Worm (Caenorhabditis elegans) whole organism, L1 larva: ENCODE results near the gene Y43C5B.2.

Experiments used
- C34B4.2 ChIP-seq: sonication (generic microtip); optimal IDR thresholded peaks from 2 replicates; lab custom pipeline; 2017; ENCODE audit warnings: mild to moderate bottlenecking, missing genetic modification characterization, missing compliant biosample characterization
- F16B12.6 ChIP-seq: fragments of 150-350 bp; optimal IDR thresholded peaks from 2 replicates; lab custom pipeline; 2014; ENCODE audit warnings: missing biosample characterization, missing genetic modification characterization
- aly-2 ChIP-seq: fragments of 150-350 bp; optimal IDR thresholded peaks from 2 replicates; lab custom pipeline; 2014; ENCODE audit warnings: missing biosample characterization, missing genetic modification characterization
- ama-1 ChIP-seq: fragments of 150-350 bp; optimal IDR thresholded peaks from 2 replicates; lab custom pipeline; 2014
- ceh-63 ChIP-seq: fragments of 200-800 bp; sonication (Bioruptor generic); optimal IDR thresholded peaks from 2 replicates; lab custom pipeline; 2018; ENCODE audit warnings: mild to moderate bottlenecking, missing genetic modification characterization, missing compliant biosample characterization
- ceh-8 ChIP-seq: fragments of 200-800 bp; sonication (Bioruptor generic); optimal IDR thresholded peaks from 2 replicates; lab custom pipeline; 2018; ENCODE audit warnings: mild to moderate bottlenecking, missing genetic modification characterization, moderate library complexity, missing compliant biosample characterization
- ceh-90 ChIP-seq: sonication (generic microtip); optimal IDR thresholded peaks from 2 replicates; lab custom pipeline; 2016; ENCODE audit warnings: missing genetic modification characterization, missing compliant biosample characterization
- ces-1 ChIP-seq: fragments of 150-350 bp; optimal IDR thresholded peaks from 2 replicates; lab custom pipeline; 2014; ENCODE audit warnings: missing biosample characterization, missing genetic modification reagents, missing genetic modification characterization
- efl-1 ChIP-seq, 4 experiments: fragments of 150-350 bp; optimal IDR thresholded peaks in 3 of 4; peaks in 1 of 4; 1 replicate in 1 of 4; 2 replicates in 3 of 4; lab custom pipeline; 2014; ENCODE audit warnings: missing biosample characterization in 2 of 4, missing genetic modification characterization in 2 of 4, missing genetic modification reagents in 2 of 4
- egl-13 ChIP-seq: sonication (generic microtip); optimal IDR thresholded peaks from 2 replicates; lab custom pipeline; 2016; ENCODE audit warnings: missing genotype, missing genetic modification reagents, missing genetic modification characterization, missing compliant biosample characterization
- egl-27 ChIP-seq, 2 experiments: fragments of 150-350 bp in 1 of 2; sonication (generic microtip); optimal IDR thresholded peaks; 3 replicates each; lab custom pipeline; 2017 to 2018; ENCODE audit warnings: missing biosample characterization in 2 of 2, missing genetic modification characterization in 2 of 2, missing genetic modification reagents in 2 of 2
- elt-2 ChIP-seq: sonication (generic microtip); optimal IDR thresholded peaks from 2 replicates; lab custom pipeline; 2016; ENCODE audit warnings: missing genetic modification characterization, mild to moderate bottlenecking, inconsistent platforms, missing compliant biosample characterization, missing genetic modification reagents
- ets-5 ChIP-seq: fragments of 200-800 bp; sonication (Bioruptor generic); IDR thresholded peaks from 2 replicates; pipeline ENCODE4 v1.3.6; 2022; ENCODE audit warnings: missing genetic modification characterization, missing compliant biosample characterization
- fkh-10 ChIP-seq: sonication (generic microtip); optimal IDR thresholded peaks from 2 replicates; lab custom pipeline; 2017; ENCODE audit warnings: missing biosample characterization, missing genetic modification reagents, missing genetic modification characterization
- fkh-4 ChIP-seq: sonication (generic microtip); optimal IDR thresholded peaks from 2 replicates; lab custom pipeline; 2016; ENCODE audit warnings: missing compliant biosample characterization, missing genetic modification characterization, borderline replicate concordance
- hpl-2 ChIP-seq: fragments of 150-350 bp; optimal IDR thresholded peaks from 2 replicates; lab custom pipeline; 2014; ENCODE audit warnings: missing biosample characterization, missing genetic modification reagents, missing genetic modification characterization
- jun-1 ChIP-seq: fragments of 150-350 bp; optimal IDR thresholded peaks from 2 replicates; lab custom pipeline; 2014; ENCODE audit warnings: missing biosample characterization, missing genetic modification reagents, missing genetic modification characterization
- lin-13 ChIP-seq: fragments of 150-350 bp; optimal IDR thresholded peaks from 2 replicates; lab custom pipeline; 2014; ENCODE audit warnings: missing biosample characterization, missing genetic modification reagents, missing genetic modification characterization
- lin-14 ChIP-seq: fragments of 200-800 bp; sonication (Bioruptor generic); optimal IDR thresholded peaks from 2 replicates; lab custom pipeline; 2018; ENCODE audit warnings: mild to moderate bottlenecking, missing genetic modification characterization, moderate library complexity, missing compliant biosample characterization
- lin-15B ChIP-seq: fragments of 150-350 bp; sonication (generic microtip); optimal IDR thresholded peaks from 3 replicates; lab custom pipeline; 2014; ENCODE audit warnings: missing biosample characterization, missing genetic modification characterization
- lin-35 ChIP-seq, 2 experiments: fragments of 150-350 bp; optimal IDR thresholded peaks; 2 replicates each; lab custom pipeline; 2014; ENCODE audit warnings: missing biosample characterization in 2 of 2, missing genetic modification characterization in 2 of 2, missing genetic modification reagents in 2 of 2
- lin-39 ChIP-seq: fragments of 150-350 bp; optimal IDR thresholded peaks from 2 replicates; lab custom pipeline; 2014; ENCODE audit warnings: missing biosample characterization, missing genetic modification reagents, missing genetic modification characterization
- lir-3 ChIP-seq: sonication (generic microtip); optimal IDR thresholded peaks from 2 replicates; lab custom pipeline; 2016; ENCODE audit warnings: mild to moderate bottlenecking, missing genetic modification characterization, moderate library complexity, missing compliant biosample characterization; ENCODE audit not compliant: poor library complexity
- mab-9 ChIP-seq: fragments of 200-800 bp; sonication (Bioruptor generic); IDR thresholded peaks from 2 replicates; pipeline ENCODE4 v1.3.6; 2022; ENCODE audit warnings: missing genetic modification reagents, missing genetic modification characterization, missing compliant biosample characterization
- mef-2 ChIP-seq: fragments of 150-350 bp; optimal IDR thresholded peaks from 2 replicates; lab custom pipeline; 2014; ENCODE audit warnings: missing biosample characterization, missing genetic modification characterization
- nhr-11 ChIP-seq: fragments of 150-350 bp; optimal IDR thresholded peaks from 2 replicates; lab custom pipeline; 2014; ENCODE audit warnings: missing biosample characterization, missing genetic modification characterization
- nhr-19 ChIP-seq: fragments of 200-800 bp; sonication (Bioruptor generic); conservative IDR thresholded peaks from 2 replicates; pipeline ENCODE4 v1.3.6; 2022; ENCODE audit warnings: missing genetic modification characterization, missing compliant biosample characterization
- nhr-47 ChIP-seq: sonication (generic microtip); optimal IDR thresholded peaks from 2 replicates; lab custom pipeline; 2016; ENCODE audit warnings: mild to moderate bottlenecking, missing genetic modification characterization, moderate library complexity, missing compliant biosample characterization
- nhr-71 ChIP-seq: sonication (generic microtip); optimal IDR thresholded peaks from 2 replicates; lab custom pipeline; 2016; ENCODE audit warnings: mild to moderate bottlenecking, missing genetic modification characterization, moderate library complexity, missing compliant biosample characterization
- nhr-77 ChIP-seq: fragments of 150-350 bp; optimal IDR thresholded peaks from 2 replicates; lab custom pipeline; 2014; ENCODE audit warnings: missing biosample characterization, missing genetic modification characterization
- nhr-84 ChIP-seq: sonication (generic microtip); optimal IDR thresholded peaks from 2 replicates; lab custom pipeline; 2017; ENCODE audit warnings: missing biosample characterization, missing genetic modification characterization
- nhr-85 ChIP-seq: sonication (generic microtip); peaks from one replicate; lab custom pipeline; 2016; ENCODE audit warnings: missing genetic modification characterization, inconsistent platforms, missing compliant biosample characterization
- pag-3 ChIP-seq: sonication (generic microtip); optimal IDR thresholded peaks from 2 replicates; lab custom pipeline; 2017; ENCODE audit warnings: missing genetic modification characterization, mild to moderate bottlenecking, missing compliant biosample characterization, antibody characterized with exemption, borderline replicate concordance; ENCODE audit not compliant: insufficient read depth
- pqm-1 ChIP-seq: sonication (generic microtip); optimal IDR thresholded peaks from 3 replicates; lab custom pipeline; 2017; ENCODE audit warnings: missing biosample characterization, missing genetic modification characterization
- snpc-4 ChIP-seq: fragments of 150-350 bp; optimal IDR thresholded peaks from 2 replicates; lab custom pipeline; 2014; ENCODE audit warnings: missing biosample characterization, missing genetic modification characterization
- snu-23 ChIP-seq: sonication (generic microtip); optimal IDR thresholded peaks from 2 replicates; lab custom pipeline; 2016; ENCODE audit warnings: missing genetic modification characterization, missing compliant biosample characterization
- sox-4 ChIP-seq: sonication (generic microtip); optimal IDR thresholded peaks from 2 replicates; lab custom pipeline; 2016; ENCODE audit warnings: missing genetic modification characterization, missing compliant biosample characterization
- sup-37 ChIP-seq: fragments of 200-800 bp; sonication (Bioruptor generic); optimal IDR thresholded peaks from 2 replicates; lab custom pipeline; 2018; ENCODE audit warnings: mild to moderate bottlenecking, missing genetic modification characterization, missing compliant biosample characterization
- xbp-1 ChIP-seq: sonication (generic microtip); optimal IDR thresholded peaks from 2 replicates; lab custom pipeline; 2016; ENCODE audit warnings: missing genetic modification characterization, missing compliant biosample characterization
- zag-1 ChIP-seq: fragments of 150-350 bp; optimal IDR thresholded peaks from 2 replicates; lab custom pipeline; 2014; ENCODE audit warnings: missing biosample characterization, missing genetic modification characterization
- zip-4 ChIP-seq: fragments of 200-800 bp; sonication (Bioruptor generic); optimal IDR thresholded peaks from 2 replicates; lab custom pipeline; 2018; ENCODE audit warnings: mild to moderate bottlenecking, missing genetic modification characterization, moderate library complexity, missing compliant biosample characterization
- ztf-11 ChIP-seq, 2 experiments: sonication (generic microtip); optimal IDR thresholded peaks; 2 replicates each; lab custom pipeline; 2016 to 2017; ENCODE audit warnings: missing genetic modification characterization in 2 of 2, missing biosample characterization in 1 of 2, missing compliant biosample characterization in 1 of 2
- ztf-4 ChIP-seq: fragments of 150-350 bp; optimal IDR thresholded peaks from 2 replicates; lab custom pipeline; 2014; ENCODE audit warnings: missing biosample characterization, missing genetic modification characterization

Y43C5B.2 gene

ce11 chrIV:10391827-10392226 lies 39.7 kb upstream of the Y43C5B.2 start, which contains the start of gene spe-26:
Gene spe-26, minus strand, starts transcription at chrIV:10391927.
- TF ChIP-seq ama-1 (no peak), C34B4.2 (tag; lab: Kevin White, UChicago) (no peak), ces-1 (no peak)

- TF ChIP-seq zip-4 (GFP tag; lab: Kevin White, UChicago) (no peak), ztf-11 (tag; optimal IDR thresholded peaks at IDR 0.05; lab: Kevin White, UChicago) (no peak), elt-2 (tag; lab: Kevin White, UChicago) (peak; percentile 43), ztf-4 (tag; lab: Kevin White, UChicago) (no peak)
These were observed 36.1 kb upstream of the Y43C5B.2 start, which contains the start of gene R10H10.3 for ce11 chrIV:10388263-10388662. Gene R10H10.3, plus strand, starts transcription at chrIV:10388505.

- TF ChIP-seq egl-27 (tag; optimal IDR thresholded peaks at IDR 0.05; lab: Kevin White, UChicago) (no peak), aly-2 (tag; lab: Kevin White, UChicago) (peak; percentile 27)
These were observed 35.0 kb upstream of the Y43C5B.2 start, which contains the start of gene nfu-1 for ce11 chrIV:10387113-10387512. Gene nfu-1, plus strand, starts transcription at chrIV:10387413.

- TF ChIP-seq egl-13 (no peak), ceh-63 (GFP tag; lab: Kevin White, UChicago) (no peak), mab-9 (no peak), ztf-4 (tag; lab: Kevin White, UChicago) (no peak), elt-2 (tag; lab: Kevin White, UChicago) (no peak), fkh-4 (tag; lab: Kevin White, UChicago) (no peak), zip-4 (GFP tag; lab: Kevin White, UChicago) (no peak), F16B12.6 (no peak), pqm-1 (tag; lab: Kevin White, UChicago) (no peak), lin-15B (no peak), lin-14 (no peak), nhr-47 (tag; lab: Kevin White, UChicago) (no peak), efl-1 (optimal IDR thresholded peaks at IDR 0.05; lab: Kevin White, UChicago) (no peak), efl-1 (GFP tag; optimal IDR thresholded peaks at IDR 0.05 in 1 of 2; lab: Kevin White, UChicago) (no peak), nhr-84 (no peak), sox-4 (tag; lab: Kevin White, UChicago) (no peak), mef-2 (tag; lab: Kevin White, UChicago) (no peak), jun-1 (tag; lab: Kevin White, UChicago) (no peak), lin-39 (no peak), snpc-4 (tag; lab: Kevin White, UChicago) (no peak)
These were observed 30.8 kb upstream of the Y43C5B.2 start for ce11 chrIV:10382894-10383293.

ce11 chrIV:10381035-10381434 lies 28.9 kb upstream of the Y43C5B.2 start:
- no peak for TF ChIP-seq xbp-1 (tag; lab: Kevin White, UChicago)
- TF ChIP-seq ceh-90 (tag; lab: Kevin White, UChicago), result peak; percentile 14
- no peak for TF ChIP-seq lin-15B
- no peak for TF ChIP-seq efl-1 (optimal IDR thresholded peaks at IDR 0.05; lab: Kevin White, UChicago)
- TF ChIP-seq efl-1 (GFP tag; optimal IDR thresholded peaks at IDR 0.05 in 1 of 2; lab: Kevin White, UChicago), result peak in 1 of 2 experiments; percentile 81
- TF ChIP-seq snu-23 (GFP tag; lab: Kevin White, UChicago), result no peak
- TF ChIP-seq aly-2 (tag; lab: Kevin White, UChicago), result peak; percentile 5

ce11 chrIV:10380626-10381025 lies 28.5 kb upstream of the Y43C5B.2 start:
- TF ChIP-seq sup-37 (no peak), zag-1 (tag; lab: Kevin White, UChicago) (no peak), lin-15B (no peak), nhr-77 (no peak), ets-5 (GFP tag; lab: Robert Waterston, UW) (no peak), lin-35 (GFP tag; optimal IDR thresholded peaks at IDR 0.05; lab: Kevin White, UChicago) (peak; percentile 9 to 67), nhr-71 (tag; lab: Kevin White, UChicago) (peak; percentile 74), hpl-2 (no peak), ceh-8 (GFP tag; lab: Kevin White, UChicago) (no peak), mab-9 (no peak), ceh-90 (tag; lab: Kevin White, UChicago) (no peak), lir-3 (tag; lab: Kevin White, UChicago) (no peak), lin-13 (GFP tag; lab: Kevin White, UChicago) (no peak), nhr-19 (peak; percentile 46), fkh-10 (peak; percentile 8), pag-3 (tag; lab: Kevin White, UChicago) (no peak), nhr-85 (tag; lab: Kevin White, UChicago) (peak; percentile 77), nhr-11 (tag; lab: Kevin White, UChicago) (no peak)
